Worm (Caenorhabditis elegans): Measurements from ENCODE around the gene pfk-1.2.

Gene pfk-1.2

DNA sequence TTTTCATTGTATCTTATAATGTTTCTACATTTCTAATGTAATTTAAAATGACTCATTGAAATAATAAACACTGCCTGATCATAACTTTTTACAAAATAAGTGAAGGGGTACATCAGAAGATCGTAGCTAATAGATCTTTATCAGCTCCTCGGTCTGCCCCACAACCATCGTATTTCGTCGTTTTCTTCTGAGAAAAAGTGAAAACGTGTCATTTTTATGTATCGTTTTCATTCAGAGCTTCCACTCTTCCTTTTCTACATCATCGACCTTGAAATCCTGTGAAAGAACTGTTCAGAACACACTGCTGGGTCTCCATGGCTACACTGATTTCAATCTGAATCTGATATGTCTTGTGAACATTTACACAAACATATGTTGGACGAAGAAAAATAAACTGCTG is 32.3 kb upstream of the pfk-1.2 start:
- TF ChIP-seq ZK185.1 (tag; optimal IDR thresholded peaks at IDR 0.05; ENCODE audit: poor library complexity, severe bottlenecking) = no peak
- TF ChIP-seq egl-44 (GFP tag; IDR thresholded peaks at IDR 0.05) = no peak
- no peak for TF ChIP-seq F10E7.11 (tag; optimal IDR thresholded peaks at IDR 0.05)

DNA sequence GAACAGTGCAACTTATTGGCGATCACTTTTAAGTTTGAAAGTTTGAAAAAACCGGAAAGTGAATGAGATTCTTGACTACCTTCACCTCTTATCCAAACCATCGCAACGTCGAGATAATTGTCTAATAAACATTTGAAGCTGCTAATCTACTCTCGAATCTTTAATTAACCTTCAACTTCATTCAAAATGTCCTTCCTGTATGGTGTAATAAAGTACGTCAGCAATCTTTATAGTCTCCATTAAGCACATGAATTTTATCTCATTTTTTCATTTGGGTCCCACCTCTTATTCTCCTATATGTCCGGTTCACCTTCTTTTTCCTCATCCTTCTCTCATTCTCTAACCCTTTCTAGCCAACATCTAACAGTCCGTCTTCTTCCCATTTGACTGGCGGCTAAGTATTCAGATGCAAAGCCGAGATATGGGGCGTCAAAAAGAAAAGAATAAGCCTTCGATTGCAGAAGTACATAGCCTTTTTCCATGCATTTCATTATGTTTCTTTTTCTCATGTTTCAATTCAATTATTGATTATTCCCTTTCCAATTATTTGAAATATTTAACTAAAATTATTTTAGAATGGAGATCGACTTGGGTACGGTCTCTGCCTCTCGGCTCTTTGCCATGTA is 30.7 kb upstream of the pfk-1.2 start, which contains the start of gene swt-5:
Gene swt-5, plus strand, starts transcription at position 576 of the 626 bp plus-strand sequence.
- TF ChIP-seq tbp1 (GFP tag; optimal IDR thresholded peaks at IDR 0.05) = no peak
- no peak for TF ChIP-seq tbx-9 (tag; optimal IDR thresholded peaks at IDR 0.05; ENCODE audit: borderline replicate concordance)
- TF ChIP-seq dox-1 (GFP tag; IDR thresholded peaks at IDR 0.05) = no peak
- no peak for TF ChIP-seq Y95B8A.8 (GFP tag; IDR thresholded peaks at IDR 0.05)
- no peak for TF ChIP-seq pha-4 (tag; optimal IDR thresholded peaks at IDR 0.05)
- no peak for TF ChIP-seq sea-2 (GFP tag; IDR thresholded peaks at IDR 0.05)
- TF ChIP-seq ztf-25 (GFP tag; IDR thresholded peaks at IDR 0.05) = no peak
- TF ChIP-seq lin-54 (GFP tag; optimal IDR thresholded peaks at IDR 0.05) = no peak
- TF ChIP-seq ZK185.1 (tag; optimal IDR thresholded peaks at IDR 0.05; ENCODE audit: poor library complexity, severe bottlenecking) = no peak

DNA sequence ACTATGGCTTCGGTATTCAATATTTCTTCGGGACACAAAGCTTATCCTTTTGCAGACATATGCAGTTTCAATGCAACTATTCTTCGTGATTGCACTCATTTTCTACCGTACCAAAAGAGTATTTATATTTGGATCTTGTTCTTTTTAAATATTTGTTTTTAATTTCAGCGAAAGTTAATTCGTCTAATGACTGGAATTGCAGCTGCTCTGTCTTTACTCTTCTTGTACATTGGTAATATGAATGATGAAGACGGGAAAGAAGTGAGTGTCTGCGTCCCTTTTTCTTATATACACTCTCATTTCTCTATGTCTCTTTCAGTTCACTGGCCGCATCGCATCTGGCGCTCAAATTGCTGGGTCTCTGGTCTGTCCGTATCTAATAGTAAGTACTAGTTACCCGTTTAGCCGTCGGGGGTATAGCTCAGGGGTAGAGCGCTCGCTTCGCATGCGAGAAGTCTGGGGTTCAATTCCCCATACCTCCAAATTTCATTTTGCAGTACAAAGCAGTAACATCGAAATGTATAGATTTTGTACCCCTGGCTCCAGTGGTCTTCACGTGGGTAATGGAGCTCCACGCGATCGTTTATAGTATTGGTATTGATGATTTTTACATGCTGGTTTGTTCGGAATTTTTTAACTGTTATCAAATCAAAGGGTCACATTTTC is 28.3 kb upstream of the pfk-1.2 start:
- TF ChIP-seq rcor-1 (GFP tag; IDR thresholded peaks at IDR 0.05) (peak; percentile 78), rpc-1 (optimal IDR thresholded peaks at IDR 0.05) (peak; percentile 81), rpc-1 (tag; optimal IDR thresholded peaks at IDR 0.05) (peak; percentile 74), F22D6.2 (tag; optimal IDR thresholded peaks at IDR 0.05) (peak; percentile 30), ztf-22 (GFP tag; optimal IDR thresholded peaks at IDR 0.05) (no peak), K11D2.4 (GFP tag; IDR thresholded peaks at IDR 0.05) (0 out of 2 replicates have a peak, but pooled peaks have one; percentile 49), ceh-79 (tag; optimal IDR thresholded peaks at IDR 0.05) (peak; percentile 55), athp-1 (tag; optimal IDR thresholded peaks at IDR 0.05) (peak; percentile 27), ekl-4 (GFP tag; IDR thresholded peaks at IDR 0.05) (peak; percentile 70), B0019.2 (GFP tag; conservative IDR thresholded peaks at IDR 0.05) (no peak), mes-4 (tag; optimal IDR thresholded peaks at IDR 0.05) (peak; percentile 47), pbrm-1 (GFP tag; IDR thresholded peaks at IDR 0.05) (peak; percentile 44; the same call in 1 of the 2 replicates), attf-3 (GFP tag; conservative IDR thresholded peaks at IDR 0.05) (no peak), hmg-20 (GFP tag; IDR thresholded peaks at IDR 0.05) (peak; percentile 72; the same call in 1 of the 2 replicates), snpc-4 (GFP tag; optimal IDR thresholded peaks at IDR 0.05) (peak; percentile 82), snpc-4 (tag; optimal IDR thresholded peaks at IDR 0.05) (peak; percentile 89 to 95 (median 92)), nhr-27 (tag; optimal IDR thresholded peaks at IDR 0.05) (peak; percentile 52), F49E8.2 (tag; optimal IDR thresholded peaks at IDR 0.05; ENCODE audit: insufficient read depth) (no peak), gei-17 (GFP tag; optimal IDR thresholded peaks at IDR 0.05) (peak; percentile 24), unc-130 (GFP tag; optimal IDR thresholded peaks at IDR 0.05) (no peak), ceh-27 (GFP tag; optimal IDR thresholded peaks at IDR 0.05) (peak; percentile 65), nhr-120 (GFP tag; IDR thresholded peaks at IDR 0.05) (peak; percentile 92; the same call in 1 of the 2 replicates), T07F8.4 (tag; optimal IDR thresholded peaks at IDR 0.05) (peak; percentile 49), hmg-1.2 (GFP tag; IDR thresholded peaks at IDR 0.05) (peak; percentile 91), nfya-1 (tag; optimal IDR thresholded peaks at IDR 0.05; ENCODE audit: borderline replicate concordance, insufficient read depth) (no peak), mcd-1 (GFP tag; IDR thresholded peaks at IDR 0.05) (no peak; the same call in 1 of the 2 replicates), B0261.1 (tag; optimal IDR thresholded peaks at IDR 0.05) (peak; percentile 95), nfyb-1 (GFP tag; IDR thresholded peaks at IDR 0.05) (peak; percentile 89), ztf-25 (GFP tag; IDR thresholded peaks at IDR 0.05) (0 out of 2 replicates have a peak, but pooled peaks have one; percentile 22), efl-1 (GFP tag; optimal IDR thresholded peaks at IDR 0.05) (no peak), let-526 (GFP tag; IDR thresholded peaks at IDR 0.05) (peak; percentile 74; the same call in 1 of the 2 replicates), unc-62 (GFP tag; optimal IDR thresholded peaks at IDR 0.05) (no peak), nfya-2 (GFP tag; IDR thresholded peaks at IDR 0.05) (no peak), ccch-3 (GFP tag; optimal IDR thresholded peaks at IDR 0.05) (no peak)
